Fruit fly (Drosophila melanogaster) whole organism, embryonic: Measurements from ENCODE around the gene Pdxk.

ENCODE experiments used
- B-H1 ChIP-seq: fragments of 200-800 bp; sonication (Bioruptor generic); IDR thresholded peaks from 3 replicates; pipeline ENCODE4 v1.3.6; 2022; ENCODE audit warnings: missing biosample characterization, missing genetic modification characterization
- Bgb ChIP-seq: fragments of 200-800 bp; sonication (Bioruptor generic); IDR thresholded peaks from 2 replicates; pipeline ENCODE4 v1.3.6; 2022; ENCODE audit warnings: missing biosample characterization, missing genetic modification characterization; ENCODE audit not compliant: partially characterized antibody
- Blimp-1 ChIP-seq: fragments of 200-800 bp; sonication (Bioruptor generic); optimal IDR thresholded peaks from 3 replicates; lab custom pipeline; 2018; ENCODE audit warnings: missing biosample characterization, missing genetic modification characterization, mild to moderate bottlenecking, moderate library complexity, missing genetic modification reagents
- CG10959 ChIP-seq: fragments of 200-800 bp; sonication (Bioruptor generic); IDR thresholded peaks from 2 replicates; pipeline ENCODE4 v1.3.6; 2022; ENCODE audit warnings: missing biosample characterization, missing genetic modification characterization
- CG11398 ChIP-seq: fragments of 200-800 bp; sonication (Bioruptor generic); optimal IDR thresholded peaks from 2 replicates; lab custom pipeline; 2016; ENCODE audit warnings: missing biosample characterization, missing genetic modification characterization
- CG11504 ChIP-seq: fragments of 200-800 bp; sonication (Bioruptor generic); optimal IDR thresholded peaks from 3 replicates; lab custom pipeline; 2019; ENCODE audit warnings: missing biosample characterization, mild to moderate bottlenecking, missing genetic modification characterization, moderate library complexity
- CG11695 ChIP-seq: fragments of 200-800 bp; sonication (Bioruptor generic); IDR thresholded peaks from 3 replicates; pipeline ENCODE4 v1.3.6; 2022; ENCODE audit warnings: missing biosample characterization, missing genetic modification characterization
- CG12219 ChIP-seq: fragments of 200-800 bp; sonication (Bioruptor generic); optimal IDR thresholded peaks from 3 replicates; lab custom pipeline; 2018; ENCODE audit warnings: missing biosample characterization, mild to moderate bottlenecking, missing genetic modification characterization
- CG15011 ChIP-seq: fragments of 200-800 bp; sonication (Bioruptor generic); optimal IDR thresholded peaks from 3 replicates; lab custom pipeline; 2018; ENCODE audit warnings: missing biosample characterization, mild to moderate bottlenecking, missing genetic modification characterization
- CG15479 ChIP-seq: fragments of 200-800 bp; sonication (Bioruptor generic); optimal IDR thresholded peaks from 3 replicates; lab custom pipeline; 2019; ENCODE audit warnings: missing biosample characterization, mild to moderate bottlenecking, missing genetic modification characterization, moderate library complexity
- CG17829 ChIP-seq: fragments of 200-800 bp; optimal IDR thresholded peaks from 2 replicates; lab custom pipeline; 2019; ENCODE audit warnings: missing biosample characterization, mild to moderate bottlenecking, missing genetic modification characterization, moderate library complexity
- CG2120 ChIP-seq: fragments of 200-800 bp; sonication (Bioruptor generic); optimal IDR thresholded peaks from 3 replicates; lab custom pipeline; 2016; ENCODE audit warnings: missing biosample characterization, missing genetic modification characterization
- CG2712 ChIP-seq: fragments of 200-800 bp; optimal IDR thresholded peaks from 3 replicates; lab custom pipeline; 2019; ENCODE audit warnings: missing biosample characterization, mild to moderate bottlenecking, missing genetic modification characterization, moderate library complexity
- CG34224 ChIP-seq: fragments of 200-800 bp; sonication (Bioruptor generic); IDR thresholded peaks from 3 replicates; pipeline ENCODE4 v1.3.6; 2022; ENCODE audit warnings: missing biosample characterization, missing genetic modification characterization; ENCODE audit not compliant: partially characterized antibody
- CG34376 ChIP-seq: fragments of 200-800 bp; sonication (Bioruptor generic); optimal IDR thresholded peaks from 2 replicates; lab custom pipeline; 2018; ENCODE audit warnings: missing biosample characterization, mild to moderate bottlenecking, missing genetic modification characterization
- CG4854 ChIP-seq: fragments of 200-800 bp; sonication (Bioruptor generic); optimal IDR thresholded peaks from 2 replicates; lab custom pipeline; 2016; ENCODE audit warnings: missing biosample characterization, missing genetic modification characterization, inconsistent platforms
- CG5245 ChIP-seq: fragments of 200-800 bp; sonication (Bioruptor generic); optimal IDR thresholded peaks from 3 replicates; lab custom pipeline; 2016; ENCODE audit warnings: missing biosample characterization, missing genetic modification characterization
- CG6813 ChIP-seq: fragments of 200-800 bp; sonication (Bioruptor generic); optimal IDR thresholded peaks from 2 replicates; lab custom pipeline; 2017; ENCODE audit warnings: missing biosample characterization, missing genetic modification characterization, mild to moderate bottlenecking, moderate library complexity, missing genetic modification reagents
- CG7357 ChIP-seq: fragments of 200-800 bp; sonication (Bioruptor generic); IDR thresholded peaks from 3 replicates; pipeline ENCODE4 v1.3.6; 2022; ENCODE audit warnings: missing biosample characterization, missing genetic modification characterization
- CG9437 ChIP-seq: fragments of 200-800 bp; sonication (Bioruptor generic); optimal IDR thresholded peaks from 2 replicates; lab custom pipeline; 2018; ENCODE audit warnings: missing biosample characterization, mild to moderate bottlenecking, missing genetic modification characterization
- Dek ChIP-seq: fragments of 200-800 bp; sonication (Bioruptor generic); optimal IDR thresholded peaks from 3 replicates; lab custom pipeline; 2019; ENCODE audit warnings: missing biosample characterization, mild to moderate bottlenecking, missing genetic modification characterization, moderate library complexity
- Eip74EF ChIP-seq, 2 experiments: fragments of 200-800 bp in 1 of 2; fragments of >200 bp in 1 of 2; sonication (Bioruptor generic) in 1 of 2; optimal IDR thresholded peaks; 2 replicates each; lab custom pipeline; 2017 to 2019; ENCODE audit warnings: missing biosample characterization in 2 of 2, missing genetic modification characterization in 2 of 2, mild to moderate bottlenecking in 1 of 2, moderate library complexity in 1 of 2
- Gug ChIP-seq: fragments of 200-800 bp; sonication (Bioruptor generic); IDR thresholded peaks from 4 replicates; pipeline ENCODE4 v1.3.6; 2022; ENCODE audit warnings: missing biosample characterization, missing genetic modification characterization
- Lim3 ChIP-seq: fragments of 200-800 bp; sonication (Bioruptor generic); IDR thresholded peaks from 2 replicates; pipeline ENCODE4 v1.3.6; 2022; ENCODE audit warnings: missing biosample characterization, missing genetic modification characterization
- MTF-1 ChIP-seq: fragments of 200-800 bp; sonication (Bioruptor generic); optimal IDR thresholded peaks from 2 replicates; lab custom pipeline; 2018; ENCODE audit warnings: missing biosample characterization, mild to moderate bottlenecking, missing genetic modification characterization, borderline replicate concordance
- NC2β ChIP-seq: fragments of 200-800 bp; sonication (Bioruptor generic); optimal IDR thresholded peaks from 2 replicates; lab custom pipeline; 2016; ENCODE audit warnings: missing biosample characterization, missing genetic modification characterization
- Nf-YA ChIP-seq: fragments of 200-800 bp; sonication (Bioruptor generic); IDR thresholded peaks from 2 replicates; pipeline ENCODE4 v1.3.6; 2022; ENCODE audit warnings: missing biosample characterization, missing genetic modification characterization
- NfI ChIP-seq: fragments of 200-800 bp; sonication (Bioruptor generic); optimal IDR thresholded peaks from 3 replicates; lab custom pipeline; 2018; ENCODE audit warnings: missing biosample characterization, mild to moderate bottlenecking, missing genetic modification characterization, moderate library complexity
- Oaz ChIP-seq: fragments of 200-800 bp; sonication (Bioruptor generic); IDR thresholded peaks from 2 replicates; pipeline ENCODE4 v1.3.6; 2022; ENCODE audit warnings: missing biosample characterization, missing genetic modification characterization
- Opbp ChIP-seq: fragments of 200-800 bp; sonication (Bioruptor generic); IDR thresholded peaks from 3 replicates; pipeline ENCODE4 v1.3.6; 2022; ENCODE audit warnings: missing biosample characterization, missing genetic modification characterization; ENCODE audit not compliant: partially characterized antibody
- PHDP ChIP-seq: fragments of 200-800 bp; sonication (Bioruptor generic); optimal IDR thresholded peaks from 3 replicates; lab custom pipeline; 2018; ENCODE audit warnings: missing biosample characterization, mild to moderate bottlenecking, missing genetic modification characterization, moderate library complexity
- Poxn ChIP-seq: fragments of 200-800 bp; sonication (Bioruptor generic); IDR thresholded peaks from 2 replicates; pipeline ENCODE4 v1.3.6; 2022; ENCODE audit warnings: missing biosample characterization, missing genetic modification characterization
- Xrp1 ChIP-seq: fragments of 200-800 bp; sonication (Bioruptor generic); IDR thresholded peaks from 2 replicates; pipeline ENCODE4 v1.3.6; 2022; ENCODE audit warnings: missing biosample characterization, missing genetic modification characterization
- ara ChIP-seq: fragments of 200-800 bp; sonication (Bioruptor generic); IDR thresholded peaks from 2 replicates; pipeline ENCODE4 v1.3.6; 2022; ENCODE audit warnings: missing biosample characterization, missing genetic modification characterization
- cato ChIP-seq: fragments of 200-800 bp; sonication (Bioruptor generic); optimal IDR thresholded peaks from 2 replicates; lab custom pipeline; 2016; ENCODE audit warnings: missing biosample characterization, missing genetic modification characterization, borderline replicate concordance
- danr ChIP-seq: fragments of 200-800 bp; sonication (Bioruptor generic); IDR thresholded peaks from 2 replicates; pipeline ENCODE4 v1.3.6; 2022; ENCODE audit warnings: missing biosample characterization, missing genetic modification characterization
- eve ChIP-seq, 2 experiments: fragments of >200 bp; optimal IDR thresholded peaks; 2 replicates each; lab custom pipeline; 2017; ENCODE audit warnings: missing biosample characterization in 2 of 2, missing genetic modification characterization in 2 of 2
- gem ChIP-seq: fragments of 200-800 bp; sonication (Bioruptor generic); optimal IDR thresholded peaks from 2 replicates; lab custom pipeline; 2019; ENCODE audit warnings: missing biosample characterization, mild to moderate bottlenecking, missing genetic modification characterization, moderate library complexity
- gfzf ChIP-seq: fragments of 200-800 bp; sonication (Bioruptor generic); optimal IDR thresholded peaks from 2 replicates; lab custom pipeline; 2016; ENCODE audit warnings: missing biosample characterization, mild to moderate bottlenecking, missing genetic modification characterization, moderate library complexity
- gt ChIP-seq: fragments of 200-800 bp; sonication (Bioruptor generic); IDR thresholded peaks from 2 replicates; pipeline ENCODE4 v1.3.6; 2022; ENCODE audit warnings: missing biosample characterization, missing genetic modification characterization
- ham ChIP-seq: fragments of 200-800 bp; sonication (Bioruptor generic); IDR thresholded peaks from 2 replicates; pipeline ENCODE4 v1.3.6; 2022; ENCODE audit warnings: missing biosample characterization, missing genetic modification characterization
- ind ChIP-seq: fragments of 200-800 bp; sonication (Bioruptor generic); optimal IDR thresholded peaks from 3 replicates; lab custom pipeline; 2016; ENCODE audit warnings: missing biosample characterization, missing genetic modification characterization
- kay ChIP-seq: fragments of 200-800 bp; sonication (Bioruptor generic); optimal IDR thresholded peaks from 2 replicates; lab custom pipeline; 2016; ENCODE audit warnings: missing biosample characterization, missing genetic modification characterization
- nmo ChIP-seq: fragments of 200-800 bp; sonication (Bioruptor generic); optimal IDR thresholded peaks from 2 replicates; lab custom pipeline; 2018; ENCODE audit warnings: missing biosample characterization, mild to moderate bottlenecking, missing genetic modification characterization, moderate library complexity
- nom ChIP-seq: fragments of 200-800 bp; sonication (Bioruptor generic); optimal IDR thresholded peaks from 2 replicates; lab custom pipeline; 2017; ENCODE audit warnings: missing biosample characterization, missing genetic modification characterization, mild to moderate bottlenecking, moderate library complexity, missing genetic modification reagents
- p53 ChIP-seq: fragments of 200-800 bp; sonication (Bioruptor generic); optimal IDR thresholded peaks from 2 replicates; lab custom pipeline; 2016; ENCODE audit warnings: missing biosample characterization, missing genetic modification characterization
- pros ChIP-seq: fragments of 200-800 bp; sonication (Bioruptor generic); optimal IDR thresholded peaks from 3 replicates; lab custom pipeline; 2019; ENCODE audit warnings: missing biosample characterization, mild to moderate bottlenecking, missing genetic modification characterization, moderate library complexity
- sisA ChIP-seq: fragments of 200-800 bp; sonication (Bioruptor generic); IDR thresholded peaks from 2 replicates; pipeline ENCODE4 v1.3.6; 2022; ENCODE audit warnings: missing biosample characterization, missing genetic modification characterization
- wor ChIP-seq: fragments of 200-800 bp; sonication (Bioruptor generic); IDR thresholded peaks from 2 replicates; pipeline ENCODE4 v1.3.6; 2022; ENCODE audit warnings: missing biosample characterization, missing genetic modification characterization
- zen ChIP-seq: fragments of 200-800 bp; sonication (Bioruptor generic); optimal IDR thresholded peaks from 3 replicates; lab custom pipeline; 2018; ENCODE audit warnings: missing biosample characterization, mild to moderate bottlenecking, missing genetic modification characterization, moderate library complexity

The Pdxk gene

DNA sequence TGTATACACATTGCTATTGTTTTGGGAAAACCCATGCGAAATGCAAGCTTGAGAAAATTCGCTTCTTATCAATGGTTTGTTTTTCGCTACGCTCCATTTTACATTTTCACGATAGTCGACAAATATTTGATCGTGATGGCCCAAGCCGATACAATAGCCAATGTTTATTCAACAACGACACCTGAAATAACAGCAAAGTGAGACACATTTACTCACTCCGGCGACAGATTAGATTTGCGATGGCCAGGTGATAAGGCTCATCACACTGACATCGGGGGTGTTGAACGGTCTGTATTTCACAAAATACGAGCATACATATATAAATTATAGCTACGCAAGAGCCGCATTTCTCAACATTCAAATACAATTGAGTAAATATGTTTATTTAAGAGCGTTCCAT is 37.0 kb downstream of the Pdxk start (continued):
- TF ChIP-seq CG34376 (peak; percentile 75), cato (GFP tag; lab: Kevin White, UChicago) (no peak), p53 (GFP tag; lab: Kevin White, UChicago) (no peak), eve (GFP tag; optimal IDR thresholded peaks at IDR 0.05; lab: Kevin White, UChicago) (peak in 1 of 2 experiments; percentile 13), Eip74EF (GFP tag; optimal IDR thresholded peaks at IDR 0.05; lab: Kevin White, UChicago) (no peak), CG15479 (GFP tag; lab: Kevin White, UChicago) (peak; percentile 12), gem (peak; percentile 47), ham (GFP tag; lab: Robert Waterston, UW) (peak; percentile 31; the same call in 1 of the 2 replicates), Bgb (GFP tag; lab: Robert Waterston, UW) (no peak), wor (GFP tag; lab: Robert Waterston, UW) (no peak), CG34224 (GFP tag; lab: Robert Waterston, UW) (no peak), sisA (no peak), ara (peak; percentile 67), Lim3 (no peak), Nf-YA (GFP tag; lab: Robert Waterston, UW) (0 out of 2 replicates have a peak, but pooled peaks have one; percentile 31), CG10959 (GFP tag; lab: Robert Waterston, UW) (peak; percentile 32; the same call in 1 of the 2 replicates), B-H1 (GFP tag; lab: Robert Waterston, UW) (peak; percentile 15; the same call in 1 of the 3 replicates), Opbp (no peak), CG2120 (peak; percentile 60), Xrp1 (peak; percentile 66), gfzf (GFP tag; lab: Kevin White, UChicago) (no peak), Poxn (GFP tag; lab: Robert Waterston, UW) (no peak), CG2712 (tag; lab: Kevin White, UChicago) (peak; percentile 47), MTF-1 (GFP tag; lab: Kevin White, UChicago) (peak; percentile 87), zen (tag; lab: Kevin White, UChicago) (no peak), CG4854 (GFP tag; lab: Kevin White, UChicago) (peak; percentile 66), danr (GFP tag; lab: Robert Waterston, UW) (no peak), nmo (no peak), kay (GFP tag; lab: Kevin White, UChicago) (peak; percentile 12), Blimp-1 (GFP tag; lab: Kevin White, UChicago) (peak; percentile 58), gt (GFP tag; lab: Robert Waterston, UW) (no peak), Gug (GFP tag; lab: Robert Waterston, UW) (no peak), NC2β (GFP tag; lab: Kevin White, UChicago) (peak; percentile 9), CG7357 (GFP tag; lab: Robert Waterston, UW) (no peak), CG6813 (GFP tag; lab: Kevin White, UChicago) (peak; percentile 90), CG12219 (GFP tag; lab: Kevin White, UChicago) (peak; percentile 30), CG15011 (peak; percentile 87), CG17829 (tag; lab: Kevin White, UChicago) (no peak), nom (GFP tag; lab: Kevin White, UChicago) (peak; percentile 60), PHDP (tag; lab: Kevin White, UChicago) (peak; percentile 51), CG11695 (GFP tag; lab: Robert Waterston, UW) (peak; percentile 59; the same call in 2 of the 3 replicates), pros (GFP tag; lab: Kevin White, UChicago) (no peak), CG11398 (GFP tag; lab: Kevin White, UChicago) (peak; percentile 41), CG5245 (GFP tag; lab: Kevin White, UChicago) (no peak), CG11504 (peak; percentile 43), NfI (GFP tag; lab: Kevin White, UChicago) (peak; percentile 38), ind (GFP tag; lab: Kevin White, UChicago) (no peak), Oaz (GFP tag; lab: Robert Waterston, UW) (no peak), Dek (tag; lab: Kevin White, UChicago) (peak; percentile 40), CG9437 (GFP tag; lab: Kevin White, UChicago) (no peak)
